Fruit fly (Drosophila melanogaster) whole organism, adult: Measurements from ENCODE around the gene Catsup.

ENCODE experiments used
- CG11617 ChIP-seq: fragments of 200-800 bp; sonication (Bioruptor generic); optimal IDR thresholded peaks from 2 replicates; lab custom pipeline; 2017; ENCODE audit warnings: mild to moderate bottlenecking, missing biosample characterization, missing genetic modification reagents, missing genetic modification characterization
- CG12768 ChIP-seq: fragments of 200-800 bp; sonication (Bioruptor generic); optimal IDR thresholded peaks from 2 replicates; lab custom pipeline; 2017; ENCODE audit warnings: missing biosample characterization, missing genetic modification characterization, mild to moderate bottlenecking, moderate library complexity, missing genetic modification reagents
- CG14711 ChIP-seq: fragments of 200-800 bp; sonication (Bioruptor generic); optimal IDR thresholded peaks from 2 replicates; lab custom pipeline; 2018; ENCODE audit warnings: missing biosample characterization, mild to moderate bottlenecking, missing genetic modification characterization, moderate library complexity
- CG1620 ChIP-seq: fragments of 200-800 bp; sonication (Bioruptor generic); optimal IDR thresholded peaks from 2 replicates; lab custom pipeline; 2016; ENCODE audit warnings: missing biosample characterization, missing genetic modification characterization
- CG33017 ChIP-seq: fragments of 200-800 bp; sonication (Bioruptor generic); optimal IDR thresholded peaks from 2 replicates; lab custom pipeline; 2018; ENCODE audit warnings: missing biosample characterization, mild to moderate bottlenecking, missing genetic modification characterization, moderate library complexity
- CG5204 ChIP-seq: fragments of 200-800 bp; sonication (Bioruptor generic); optimal IDR thresholded peaks from 2 replicates; lab custom pipeline; 2016; ENCODE audit warnings: missing biosample characterization, missing genetic modification characterization
- CG7045 ChIP-seq: fragments of 200-800 bp; sonication (Bioruptor generic); optimal IDR thresholded peaks from 2 replicates; lab custom pipeline; 2017; ENCODE audit warnings: missing biosample characterization, mild to moderate bottlenecking, missing genetic modification characterization
- CG7101 ChIP-seq: fragments of 200-800 bp; sonication (Bioruptor generic); optimal IDR thresholded peaks from 2 replicates; lab custom pipeline; 2018; ENCODE audit warnings: missing biosample characterization, mild to moderate bottlenecking, missing genetic modification characterization, moderate library complexity
- Clk ChIP-seq: fragments of 200-800 bp; sonication (Bioruptor generic); optimal IDR thresholded peaks from 2 replicates; lab custom pipeline; 2017; ENCODE audit warnings: missing biosample characterization, missing genetic modification characterization
- Crg-1 ChIP-seq: fragments of 200-800 bp; sonication (Bioruptor generic); optimal IDR thresholded peaks from 2 replicates; lab custom pipeline; 2016; ENCODE audit warnings: missing biosample characterization, missing genetic modification characterization
- Hr96 ChIP-seq: fragments of 200-800 bp; sonication (Bioruptor generic); optimal IDR thresholded peaks from 2 replicates; lab custom pipeline; 2016; ENCODE audit warnings: missing biosample characterization, missing genetic modification characterization
- Mnt ChIP-seq: fragments of 200-800 bp; sonication (Bioruptor generic); optimal IDR thresholded peaks from 2 replicates; lab custom pipeline; 2016; ENCODE audit warnings: missing biosample characterization, mild to moderate bottlenecking, missing genetic modification characterization
- bab1 ChIP-seq: fragments of 200-800 bp; sonication (Bioruptor generic); optimal IDR thresholded peaks from 3 replicates; lab custom pipeline; 2019; ENCODE audit warnings: missing biosample characterization, mild to moderate bottlenecking, missing genetic modification characterization, moderate library complexity
- cic ChIP-seq: fragments of 200-800 bp; sonication (Bioruptor generic); optimal IDR thresholded peaks from 2 replicates; lab custom pipeline; 2017; ENCODE audit warnings: missing biosample characterization, mild to moderate bottlenecking, missing genetic modification characterization, moderate library complexity
- cnc ChIP-seq, 2 experiments: fragments of >200 bp; optimal IDR thresholded peaks; 2 replicates each; lab custom pipeline; 2017
- kay ChIP-seq: fragments of 200-800 bp; sonication (Bioruptor generic); peaks from one replicate; lab custom pipeline; 2016; ENCODE audit warnings: missing biosample characterization, missing genetic modification characterization, borderline replicate concordance
- ovo ChIP-seq: fragments of 200-800 bp; sonication (Bioruptor generic); optimal IDR thresholded peaks from 2 replicates; lab custom pipeline; 2016; ENCODE audit warnings: missing biosample characterization, missing genetic modification characterization
- pad ChIP-seq: fragments of 200-800 bp; sonication (Bioruptor generic); optimal IDR thresholded peaks from 3 replicates; lab custom pipeline; 2017; ENCODE audit warnings: missing biosample characterization, missing genetic modification characterization, mild to moderate bottlenecking, moderate library complexity, missing genetic modification reagents
- tj ChIP-seq: fragments of 200-800 bp; sonication (Bioruptor generic); optimal IDR thresholded peaks from 3 replicates; lab custom pipeline; 2017; ENCODE audit warnings: missing biosample characterization, mild to moderate bottlenecking, missing genetic modification characterization, moderate library complexity
- toe ChIP-seq: fragments of 200-800 bp; sonication (Bioruptor generic); optimal IDR thresholded peaks from 2 replicates; lab custom pipeline; 2016; ENCODE audit warnings: missing biosample characterization, missing genetic modification characterization

Gene Catsup

dm6 chr2L:19027246-19027886 lies 14.3 kb upstream of the Catsup start, which contains the start of gene Sidpn:
TSS of gene Sidpn (plus strand) at chr2L:19027710.
- TF ChIP-seq Mnt (GFP tag; lab: Kevin White, UChicago), result no peak
- peak; percentile 9 for TF ChIP-seq cic (GFP tag; lab: Kevin White, UChicago)

dm6 chr2L:19033288-19033687 lies 8.4 kb upstream of the Catsup start, which contains the start of gene hook:
TSS of gene hook (minus strand) at chr2L:19033498.
- TF ChIP-seq Hr96 (GFP tag; lab: Kevin White, UChicago), result no peak
- TF ChIP-seq CG11617, result no peak
- TF ChIP-seq Clk (GFP tag; lab: Kevin White, UChicago), result no peak
- TF ChIP-seq CG12768 (GFP tag; lab: Kevin White, UChicago), result no peak
- TF ChIP-seq toe (GFP tag; lab: Kevin White, UChicago), result no peak
- TF ChIP-seq cnc (optimal IDR thresholded peaks at IDR 0.05; lab: Kevin White, UChicago), result no peak
- TF ChIP-seq bab1 (GFP tag; lab: Kevin White, UChicago), result peak; percentile 19
- peak; percentile 25 for TF ChIP-seq Mnt (GFP tag; lab: Kevin White, UChicago)
- no peak for TF ChIP-seq CG1620 (GFP tag; lab: Kevin White, UChicago)
- TF ChIP-seq CG33017 (tag; lab: Kevin White, UChicago), result no peak

DNA sequence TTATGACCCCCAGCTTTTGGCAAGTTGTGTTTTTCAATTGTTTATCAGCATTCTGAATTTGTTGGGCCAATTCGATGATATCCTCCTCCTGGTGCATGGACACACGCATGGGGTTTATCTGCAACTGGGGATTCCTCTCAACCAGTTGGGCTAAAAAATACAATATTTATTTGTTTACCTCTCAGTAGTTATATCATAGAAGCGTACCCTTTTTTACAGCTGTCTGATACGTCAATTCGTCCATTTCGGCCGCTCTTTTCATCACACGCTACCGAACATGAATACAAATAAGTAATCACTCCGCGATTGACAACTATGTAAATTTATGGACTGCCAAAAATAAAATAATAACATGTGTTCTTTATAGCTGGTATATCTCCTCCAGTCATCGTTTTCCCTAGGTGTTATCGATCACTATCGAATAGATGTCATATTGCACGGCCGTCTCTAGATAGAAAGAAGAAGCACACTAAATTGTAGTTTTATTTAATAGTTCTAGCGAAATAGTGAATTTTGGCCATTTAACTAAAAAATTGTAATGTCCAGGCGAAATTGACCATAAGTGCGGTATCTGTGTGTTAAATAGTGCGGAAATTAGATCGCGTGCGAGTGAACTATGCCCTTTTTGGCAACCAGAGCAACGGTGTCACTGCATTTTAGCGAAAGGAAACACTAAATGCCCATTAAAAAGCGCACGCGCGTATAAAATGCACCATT lies 7.3 kb upstream of the Catsup start, which contains the start of the genes mib2 and CG31800:
TSS of gene mib2 (plus strand) at position 232 of the 717 bp plus-strand sequence.
TSS of gene CG31800 (minus strand) at position 364 of the 717 bp plus-strand sequence.
- TF ChIP-seq CG11617 (peak; percentile 8), CG7045 (GFP tag; lab: Kevin White, UChicago) (no peak), ovo (GFP tag; lab: Kevin White, UChicago) (no peak), toe (GFP tag; lab: Kevin White, UChicago) (peak; percentile 7), bab1 (GFP tag; lab: Kevin White, UChicago) (peak; percentile 13), Mnt (GFP tag; lab: Kevin White, UChicago) (peak; percentile 35), tj (GFP tag; lab: Kevin White, UChicago) (no peak), CG14711 (tag; lab: Kevin White, UChicago) (no peak), pad (GFP tag; lab: Kevin White, UChicago) (no peak), CG7101 (tag; lab: Kevin White, UChicago) (peak; percentile 4), CG1620 (GFP tag; lab: Kevin White, UChicago) (no peak)

- peak; percentile 34 for TF ChIP-seq tj (GFP tag; lab: Kevin White, UChicago)
- no peak for TF ChIP-seq Mnt (GFP tag; lab: Kevin White, UChicago)
- TF ChIP-seq CG7045 (GFP tag; lab: Kevin White, UChicago), result no peak
- TF ChIP-seq pad (GFP tag; lab: Kevin White, UChicago), result no peak
- no peak for TF ChIP-seq CG5204 (GFP tag; lab: Kevin White, UChicago)
These were observed 6.6 kb upstream of the Catsup start for dm6 chr2L:19035013-19035412.

dm6 chr2L:19036105-19036714 lies 5.5 kb upstream of the Catsup start:
- TF ChIP-seq ovo (GFP tag; lab: Kevin White, UChicago) (no peak), tj (GFP tag; lab: Kevin White, UChicago) (no peak), CG12768 (GFP tag; lab: Kevin White, UChicago) (no peak), Hr96 (GFP tag; lab: Kevin White, UChicago) (no peak), kay (GFP tag; lab: Kevin White, UChicago) (no peak), Crg-1 (GFP tag; lab: Kevin White, UChicago) (no peak), toe (GFP tag; lab: Kevin White, UChicago) (no peak), CG7045 (GFP tag; lab: Kevin White, UChicago) (no peak)

dm6 chr2L:19037011-19037410 lies 4.7 kb upstream of the Catsup start:
- no peak for TF ChIP-seq pad (GFP tag; lab: Kevin White, UChicago)
- no peak for TF ChIP-seq Clk (GFP tag; lab: Kevin White, UChicago)
- no peak for TF ChIP-seq CG7045 (GFP tag; lab: Kevin White, UChicago)
- no peak for TF ChIP-seq CG14711 (tag; lab: Kevin White, UChicago)
- TF ChIP-seq CG1620 (GFP tag; lab: Kevin White, UChicago), result no peak
- TF ChIP-seq CG12768 (GFP tag; lab: Kevin White, UChicago), result no peak
- TF ChIP-seq bab1 (GFP tag; lab: Kevin White, UChicago), result no peak
- TF ChIP-seq toe (GFP tag; lab: Kevin White, UChicago), result no peak
- TF ChIP-seq CG33017 (tag; lab: Kevin White, UChicago), result no peak
